Worm (Caenorhabditis elegans) whole organism, L3 larva: ENCODE measurements around the gene ZC132.9.
A peak's percentile ranks its signal among the peaks of the same experiment; 100 is the strongest.

ENCODE experiments used
- ZK546.5 ChIP-seq: sonication (generic microtip); optimal IDR thresholded peaks from 2 replicates; lab custom pipeline; 2017; ENCODE audit warnings: missing biosample characterization, missing genetic modification characterization
- aly-2 ChIP-seq: fragments of 150-350 bp; optimal IDR thresholded peaks from 2 replicates; lab custom pipeline; 2014; ENCODE audit warnings: missing biosample characterization, missing genetic modification characterization
- ama-1 ChIP-seq: fragments of 150-350 bp; optimal IDR thresholded peaks from 2 replicates; lab custom pipeline; 2018
- ceh-16 ChIP-seq: sonication (generic microtip); optimal IDR thresholded peaks from 2 replicates; lab custom pipeline; 2017; ENCODE audit warnings: missing biosample characterization, missing genetic modification characterization
- ceh-82 ChIP-seq: fragments of 150-350 bp; optimal IDR thresholded peaks from 2 replicates; lab custom pipeline; 2014; ENCODE audit warnings: missing biosample characterization, missing genetic modification characterization
- egl-27 ChIP-seq: sonication (generic microtip); optimal IDR thresholded peaks from 4 replicates; lab custom pipeline; 2017; ENCODE audit warnings: missing biosample characterization, missing genetic modification reagents, missing genetic modification characterization
- egl-5 ChIP-seq: fragments of 150-350 bp; optimal IDR thresholded peaks from 2 replicates; lab custom pipeline; 2017; ENCODE audit warnings: missing biosample characterization, missing genetic modification reagents, missing genetic modification characterization, inconsistent platforms
- elt-1 ChIP-seq: fragments of 150-350 bp; optimal IDR thresholded peaks from 2 replicates; lab custom pipeline; 2014; ENCODE audit warnings: missing biosample characterization, missing genetic modification characterization
- elt-2 ChIP-seq: sonication (generic microtip); optimal IDR thresholded peaks from 2 replicates; lab custom pipeline; 2016; ENCODE audit warnings: missing genetic modification reagents, mild to moderate bottlenecking, missing genetic modification characterization, missing compliant biosample characterization
- eor-1 ChIP-seq, 2 experiments: fragments of 150-350 bp; optimal IDR thresholded peaks; 2 replicates each; lab custom pipeline; 2014 to 2018; ENCODE audit warnings: missing biosample characterization in 2 of 2, missing genetic modification characterization in 2 of 2
- fkh-10 ChIP-seq: sonication (generic microtip); optimal IDR thresholded peaks from 2 replicates; lab custom pipeline; 2017; ENCODE audit warnings: missing biosample characterization, missing genetic modification reagents, missing genetic modification characterization
- fkh-2 ChIP-seq: fragments of 150-350 bp; optimal IDR thresholded peaks from 2 replicates; lab custom pipeline; 2014; ENCODE audit warnings: missing biosample characterization, missing genetic modification reagents, missing genetic modification characterization
- fos-1 ChIP-seq: fragments of 150-350 bp; optimal IDR thresholded peaks from 2 replicates; lab custom pipeline; 2014; ENCODE audit warnings: missing biosample characterization, missing genetic modification characterization
- hmg-11 ChIP-seq: sonication (generic microtip); optimal IDR thresholded peaks from 2 replicates; lab custom pipeline; 2016; ENCODE audit warnings: missing genetic modification characterization, missing compliant biosample characterization
- jun-1 ChIP-seq: fragments of 150-350 bp; optimal IDR thresholded peaks from 2 replicates; lab custom pipeline; 2014; ENCODE audit warnings: missing biosample characterization, missing genetic modification reagents, missing genetic modification characterization
- lin-15B ChIP-seq: fragments of 150-350 bp; optimal IDR thresholded peaks from 2 replicates; lab custom pipeline; 2014; ENCODE audit warnings: missing biosample characterization, missing genetic modification characterization
- lin-39 ChIP-seq: fragments of 150-350 bp; optimal IDR thresholded peaks from 2 replicates; lab custom pipeline; 2018; ENCODE audit warnings: missing biosample characterization, missing genetic modification reagents, missing genetic modification characterization
- lsy-12 ChIP-seq: sonication (generic microtip); optimal IDR thresholded peaks from 2 replicates; lab custom pipeline; 2016; ENCODE audit warnings: mild to moderate bottlenecking, missing genetic modification characterization, missing compliant biosample characterization
- mdl-1 ChIP-seq: fragments of 150-350 bp; optimal IDR thresholded peaks from 2 replicates; lab custom pipeline; 2014; ENCODE audit warnings: missing biosample characterization, missing genetic modification characterization
- mml-1 ChIP-seq: fragments of 150-350 bp; sonication (generic microtip); optimal IDR thresholded peaks from 3 replicates; lab custom pipeline; 2014; ENCODE audit warnings: missing biosample characterization, missing genetic modification characterization
- nfya-1 ChIP-seq: sonication (generic microtip); optimal IDR thresholded peaks from 2 replicates; lab custom pipeline; 2017; ENCODE audit warnings: missing genetic modification characterization, mild to moderate bottlenecking, missing compliant biosample characterization, antibody characterized with exemption, moderate library complexity; ENCODE audit not compliant: insufficient read depth
- nhr-11 ChIP-seq: fragments of 150-350 bp; optimal IDR thresholded peaks from 2 replicates; lab custom pipeline; 2014; ENCODE audit warnings: missing biosample characterization, missing genetic modification characterization
- nhr-12 ChIP-seq: fragments of 150-350 bp; optimal IDR thresholded peaks from 2 replicates; lab custom pipeline; 2014; ENCODE audit warnings: missing biosample characterization, missing genetic modification characterization
- nhr-23 ChIP-seq: fragments of 150-350 bp; optimal IDR thresholded peaks from 2 replicates; lab custom pipeline; 2014; ENCODE audit warnings: missing biosample characterization, missing genetic modification reagents, missing genetic modification characterization
- nhr-237 ChIP-seq: fragments of 150-350 bp; optimal IDR thresholded peaks from 2 replicates; lab custom pipeline; 2014; ENCODE audit warnings: missing biosample characterization, missing genetic modification characterization
- nhr-28 ChIP-seq: fragments of 150-350 bp; optimal IDR thresholded peaks from 2 replicates; lab custom pipeline; 2014; ENCODE audit warnings: missing biosample characterization, missing genetic modification characterization
- nhr-43 ChIP-seq: sonication (generic microtip); optimal IDR thresholded peaks from 2 replicates; lab custom pipeline; 2016; ENCODE audit warnings: mild to moderate bottlenecking, missing genetic modification characterization, missing compliant biosample characterization; ENCODE audit not compliant: poor library complexity, severe bottlenecking
- nhr-67 ChIP-seq: fragments of 150-350 bp; optimal IDR thresholded peaks from 2 replicates; lab custom pipeline; 2014; ENCODE audit warnings: missing biosample characterization, missing genetic modification characterization
- nhr-76 ChIP-seq: fragments of 150-350 bp; sonication (generic microtip); optimal IDR thresholded peaks from 5 replicates; lab custom pipeline; 2014; ENCODE audit warnings: missing biosample characterization, missing genetic modification characterization
- nhr-77 ChIP-seq: fragments of 150-350 bp; optimal IDR thresholded peaks from 2 replicates; lab custom pipeline; 2014; ENCODE audit warnings: missing biosample characterization, missing genetic modification characterization
- pha-4 ChIP-seq: fragments of 150-350 bp; optimal IDR thresholded peaks from 2 replicates; lab custom pipeline; 2014; ENCODE audit warnings: missing biosample characterization, missing genetic modification reagents, missing genetic modification characterization
- sea-2 ChIP-seq: fragments of 150-350 bp; sonication (generic microtip); optimal IDR thresholded peaks from 4 replicates; lab custom pipeline; 2014; ENCODE audit warnings: missing biosample characterization, missing genetic modification reagents, missing genetic modification characterization
- snpc-4 ChIP-seq: fragments of 150-350 bp; optimal IDR thresholded peaks from 2 replicates; lab custom pipeline; 2014; ENCODE audit warnings: missing biosample characterization, missing genetic modification characterization
- tbx-2 ChIP-seq: sonication (generic microtip); optimal IDR thresholded peaks from 2 replicates; lab custom pipeline; 2016; ENCODE audit warnings: mild to moderate bottlenecking, missing genetic modification characterization, missing compliant biosample characterization
- unc-39 ChIP-seq: sonication (generic microtip); optimal IDR thresholded peaks from 4 replicates; lab custom pipeline; 2017; ENCODE audit warnings: missing biosample characterization, missing genetic modification characterization
- unc-62 ChIP-seq: fragments of 150-350 bp; sonication (generic microtip); optimal IDR thresholded peaks from 4 replicates; lab custom pipeline; 2014; ENCODE audit warnings: missing biosample characterization, missing genetic modification reagents, missing genetic modification characterization
- zag-1 ChIP-seq: fragments of 150-350 bp; optimal IDR thresholded peaks from 2 replicates; lab custom pipeline; 2014; ENCODE audit warnings: missing biosample characterization, missing genetic modification characterization
- ztf-4 ChIP-seq: fragments of 150-350 bp; optimal IDR thresholded peaks from 2 replicates; lab custom pipeline; 2014; ENCODE audit warnings: missing biosample characterization, missing genetic modification characterization

ZC132.9 gene

ce11 chrV:4332450-4332849 is 12.7 kb upstream of the ZC132.9 start, which contains the start of gene oac-12:
Gene oac-12, minus strand, starts transcription at chrV:4332550.
- TF ChIP-seq lin-15B (tag; lab: Kevin White, UChicago) = no peak
- TF ChIP-seq nhr-76 (tag; lab: Kevin White, UChicago) = no peak
- TF ChIP-seq zag-1 = no peak
- TF ChIP-seq mml-1 (tag; lab: Kevin White, UChicago) = no peak
- TF ChIP-seq hmg-11 = no peak
- TF ChIP-seq tbx-2 (tag; lab: Kevin White, UChicago) = no peak
- TF ChIP-seq nhr-28 (tag; lab: Kevin White, UChicago) = no peak
- no peak for TF ChIP-seq nfya-1
- no peak for TF ChIP-seq lsy-12
- no peak for TF ChIP-seq snpc-4 (tag; lab: Kevin White, UChicago)
- TF ChIP-seq ZK546.5 (tag; lab: Kevin White, UChicago) = no peak
- TF ChIP-seq elt-1 (tag; lab: Kevin White, UChicago) = no peak
- no peak for TF ChIP-seq unc-62 (GFP tag; lab: Kevin White, UChicago)
- no peak for TF ChIP-seq mdl-1
- TF ChIP-seq aly-2 = no peak
- no peak for TF ChIP-seq fos-1 (tag; lab: Kevin White, UChicago)
- TF ChIP-seq, all 47 proteins: peak for 0

- TF ChIP-seq nhr-76 (tag; lab: Kevin White, UChicago) = no peak
- no peak for TF ChIP-seq ZK546.5 (tag; lab: Kevin White, UChicago)
- TF ChIP-seq lsy-12 = no peak
- no peak for TF ChIP-seq egl-27
- no peak for TF ChIP-seq aly-2
- no peak for TF ChIP-seq mml-1 (tag; lab: Kevin White, UChicago)
- TF ChIP-seq tbx-2 (tag; lab: Kevin White, UChicago) = no peak
- no peak for TF ChIP-seq eor-1 (tag; optimal IDR thresholded peaks at IDR 0.05; lab: Kevin White, UChicago)
- no peak for TF ChIP-seq fkh-2 (tag; lab: Kevin White, UChicago)
- no peak for TF ChIP-seq lin-39 (tag; lab: Kevin White, UChicago)
- TF ChIP-seq pha-4 = no peak
- no peak for TF ChIP-seq unc-39 (tag; lab: Kevin White, UChicago)
- TF ChIP-seq egl-5 (tag; lab: Kevin White, UChicago) = no peak
- no peak for TF ChIP-seq unc-62 (GFP tag; lab: Kevin White, UChicago)
- no peak for TF ChIP-seq nhr-23
- TF ChIP-seq snpc-4 (tag; lab: Kevin White, UChicago) = no peak
- no peak for TF ChIP-seq ama-1 (lab: Kevin White, UChicago)
Measured at ce11 chrV:4330820-4331219, 11.1 kb upstream of the ZC132.9 start.

ce11 chrV:4326841-4327240 is 7.1 kb upstream of the ZC132.9 start, which contains the start of gene D2063.1:
Gene D2063.1, plus strand, starts transcription at chrV:4327121.
- no peak for TF ChIP-seq nhr-12 (tag; lab: Kevin White, UChicago)
- peak; percentile 51 for TF ChIP-seq nhr-11 (tag; lab: Kevin White, UChicago)

- TF ChIP-seq jun-1 (tag; lab: Kevin White, UChicago) = no peak
- TF ChIP-seq pha-4 = peak; percentile 56
Measured at ce11 chrV:4325415-4325814, 5.6 kb upstream of the ZC132.9 start, which contains the start of gene nhr-125. Gene nhr-125, minus strand, starts transcription at chrV:4325515.

- no peak for TF ChIP-seq lin-15B (tag; lab: Kevin White, UChicago)
- no peak for TF ChIP-seq mml-1 (tag; lab: Kevin White, UChicago)
- no peak for TF ChIP-seq nhr-67 (tag; lab: Kevin White, UChicago)
- TF ChIP-seq elt-2 (tag; lab: Kevin White, UChicago) = no peak
- TF ChIP-seq nhr-76 (tag; lab: Kevin White, UChicago) = no peak
- no peak for TF ChIP-seq ZK546.5 (tag; lab: Kevin White, UChicago)
- TF ChIP-seq egl-27 = no peak
- TF ChIP-seq egl-5 (tag; lab: Kevin White, UChicago) = no peak
- TF ChIP-seq lin-39 (tag; lab: Kevin White, UChicago) = no peak
- TF ChIP-seq unc-62 (GFP tag; lab: Kevin White, UChicago) = no peak
- no peak for TF ChIP-seq nfya-1
- TF ChIP-seq nhr-77 = no peak
- no peak for TF ChIP-seq ztf-4 (tag; lab: Kevin White, UChicago)
- TF ChIP-seq sea-2 (GFP tag; lab: Kevin White, UChicago) = no peak
- no peak for TF ChIP-seq ceh-82 (tag; lab: Kevin White, UChicago)
- TF ChIP-seq ceh-16 = no peak
- no peak for TF ChIP-seq fkh-10 (GFP tag; lab: Kevin White, UChicago)
- no peak for TF ChIP-seq nhr-43 (tag; lab: Kevin White, UChicago)
- no peak for TF ChIP-seq nhr-237 (tag; lab: Kevin White, UChicago)
Measured at ce11 chrV:4322706-4323105, 2.9 kb upstream of the ZC132.9 start, which contains the start of gene R02D1.2. Gene R02D1.2, minus strand, starts transcription at chrV:4322806.
